Worm (Caenorhabditis elegans): ENCODE measurements around the gene M117.6.

DNA sequence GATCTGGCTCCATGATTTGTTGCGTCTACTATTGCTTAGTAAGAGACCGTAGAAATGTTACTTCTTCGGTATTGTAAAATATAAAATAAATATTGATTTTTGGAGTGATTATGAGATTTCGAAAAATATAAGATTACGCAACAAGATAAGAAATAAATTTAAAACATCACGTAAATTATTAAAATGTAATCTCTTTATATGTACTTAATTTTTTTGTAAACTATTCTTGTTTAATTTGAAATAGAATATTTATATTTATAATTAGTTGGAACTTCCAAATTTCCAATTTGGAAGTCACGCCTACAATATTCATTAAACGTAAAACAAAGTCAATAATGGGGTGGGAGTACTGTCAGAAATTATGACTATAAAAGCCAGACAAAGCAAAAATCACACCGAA is 5.5 kb upstream of the M117.6 start, which contains the start of gene M117.4:
- TF ChIP-seq tbx-11 (GFP tag; IDR thresholded peaks at IDR 0.05) = no peak
- TF ChIP-seq ets-7 (tag; optimal IDR thresholded peaks at IDR 0.05) = no peak
- TF ChIP-seq hmg-4 (GFP tag; optimal IDR thresholded peaks at IDR 0.05) = no peak
- TF ChIP-seq ama-1 (optimal IDR thresholded peaks at IDR 0.05) = no peak
- no peak for TF ChIP-seq flt-1 (GFP tag; IDR thresholded peaks at IDR 0.05)
- TF ChIP-seq scrt-1 (GFP tag; IDR thresholded peaks at IDR 0.05) = no peak
- TF ChIP-seq ceh-13 (GFP tag; optimal IDR thresholded peaks at IDR 0.05) = no peak
- TF ChIP-seq tbx-37 (GFP tag; conservative IDR thresholded peaks at IDR 0.05) = no peak
- TF ChIP-seq sea-1 (GFP tag; conservative IDR thresholded peaks at IDR 0.05) = no peak
- TF ChIP-seq B0310.2 (tag; optimal IDR thresholded peaks at IDR 0.05) = no peak
- no peak for TF ChIP-seq hnd-1 (tag; optimal IDR thresholded peaks at IDR 0.05)

Measured in whole organism, early embryonic.